Worm (Caenorhabditis elegans) whole organism, late embryonic: ENCODE measurements around the gene gap-1.

ENCODE experiments used
- C38D4.7 ChIP-seq: fragments of 200-800 bp; sonication (Bioruptor generic); optimal IDR thresholded peaks from 2 replicates; lab custom pipeline; 2018; ENCODE audit warnings: mild to moderate bottlenecking, missing genetic modification characterization, moderate library complexity, missing compliant biosample characterization
- F13H6.1 ChIP-seq: sonication (generic microtip); optimal IDR thresholded peaks from 2 replicates; lab custom pipeline; 2016; ENCODE audit warnings: missing genetic modification characterization, missing compliant biosample characterization
- T23F11.4 ChIP-seq: fragments of 200-800 bp; sonication (Bioruptor generic); optimal IDR thresholded peaks from 2 replicates; lab custom pipeline; 2018; ENCODE audit warnings: mild to moderate bottlenecking, missing genetic modification characterization, missing compliant biosample characterization
- Y22D7AL.16 ChIP-seq: sonication (generic microtip); optimal IDR thresholded peaks from 2 replicates; lab custom pipeline; 2016; ENCODE audit warnings: missing genetic modification characterization, missing compliant biosample characterization
- ama-1 ChIP-seq: fragments of 150-350 bp; optimal IDR thresholded peaks from 2 replicates; lab custom pipeline; 2014
- ceh-18 ChIP-seq: sonication (generic microtip); optimal IDR thresholded peaks from 2 replicates; lab custom pipeline; 2016; ENCODE audit warnings: missing genetic modification characterization, missing compliant biosample characterization
- ceh-2 ChIP-seq: sonication (generic microtip); optimal IDR thresholded peaks from 2 replicates; lab custom pipeline; 2016; ENCODE audit warnings: missing genotype, missing genetic modification characterization, missing compliant biosample characterization
- ceh-22 ChIP-seq: sonication (generic microtip); optimal IDR thresholded peaks from 2 replicates; lab custom pipeline; 2017; ENCODE audit warnings: missing biosample characterization, missing genetic modification characterization
- ceh-30 ChIP-seq: fragments of 150-350 bp; optimal IDR thresholded peaks from 2 replicates; lab custom pipeline; 2014; ENCODE audit warnings: missing biosample characterization, missing genetic modification characterization
- ceh-31 ChIP-seq: sonication (generic microtip); optimal IDR thresholded peaks from 2 replicates; lab custom pipeline; 2016; ENCODE audit warnings: missing genetic modification characterization, missing compliant biosample characterization
- ceh-34 ChIP-seq: sonication (generic microtip); optimal IDR thresholded peaks from 2 replicates; lab custom pipeline; 2016; ENCODE audit warnings: mild to moderate bottlenecking, missing genetic modification characterization, missing compliant biosample characterization
- ceh-48 ChIP-seq: sonication (generic microtip); optimal IDR thresholded peaks from 2 replicates; lab custom pipeline; 2016; ENCODE audit warnings: missing genetic modification characterization, inconsistent platforms, missing compliant biosample characterization
- che-1 ChIP-seq: sonication (generic microtip); optimal IDR thresholded peaks from 2 replicates; lab custom pipeline; 2016; ENCODE audit warnings: mild to moderate bottlenecking, missing genetic modification characterization, missing compliant biosample characterization
- dmd-4 ChIP-seq: sonication (generic microtip); optimal IDR thresholded peaks from 2 replicates; lab custom pipeline; 2016; ENCODE audit warnings: borderline replicate concordance, missing genetic modification characterization, missing compliant biosample characterization
- dve-1 ChIP-seq: sonication (generic microtip); optimal IDR thresholded peaks from 2 replicates; lab custom pipeline; 2017; ENCODE audit warnings: antibody characterized with exemption, mild to moderate bottlenecking, missing genetic modification characterization, missing compliant biosample characterization
- elt-2 ChIP-seq: sonication (generic microtip); optimal IDR thresholded peaks from 2 replicates; lab custom pipeline; 2016; ENCODE audit warnings: missing genetic modification reagents, missing genetic modification characterization, missing compliant biosample characterization
- eyg-1 ChIP-seq: sonication (generic microtip); optimal IDR thresholded peaks from 2 replicates; lab custom pipeline; 2016; ENCODE audit warnings: missing genotype, missing genetic modification characterization, missing compliant biosample characterization
- fax-1 ChIP-seq: sonication (generic microtip); optimal IDR thresholded peaks from 2 replicates; lab custom pipeline; 2016; ENCODE audit warnings: missing genotype, missing genetic modification characterization, missing compliant biosample characterization
- fkh-10 ChIP-seq: fragments of 150-350 bp; optimal IDR thresholded peaks from 2 replicates; lab custom pipeline; 2014; ENCODE audit warnings: missing biosample characterization, missing genetic modification reagents, missing genetic modification characterization
- fkh-6 ChIP-seq: sonication (generic microtip); optimal IDR thresholded peaks from 2 replicates; lab custom pipeline; 2016; ENCODE audit warnings: missing genetic modification characterization, missing compliant biosample characterization
- gmeb-2 ChIP-seq: sonication (generic microtip); optimal IDR thresholded peaks from 2 replicates; lab custom pipeline; 2016; ENCODE audit warnings: missing genetic modification characterization, inconsistent platforms, missing compliant biosample characterization
- hlh-15 ChIP-seq: sonication (generic microtip); optimal IDR thresholded peaks from 2 replicates; lab custom pipeline; 2016; ENCODE audit warnings: missing genetic modification characterization, missing compliant biosample characterization
- hlh-30 ChIP-seq: sonication (generic microtip); optimal IDR thresholded peaks from 2 replicates; lab custom pipeline; 2017; ENCODE audit warnings: antibody characterized with exemption, missing genetic modification characterization, missing compliant biosample characterization; ENCODE audit not compliant: insufficient read depth
- hlh-6 ChIP-seq: sonication (generic microtip); optimal IDR thresholded peaks from 2 replicates; lab custom pipeline; 2016; ENCODE audit warnings: missing genotype, missing genetic modification characterization, missing compliant biosample characterization
- lin-11 ChIP-seq: fragments of 200-800 bp; sonication (Bioruptor generic); optimal IDR thresholded peaks from 2 replicates; lab custom pipeline; 2018; ENCODE audit warnings: mild to moderate bottlenecking, missing genetic modification characterization, missing compliant biosample characterization
- madf-2 ChIP-seq: sonication (generic microtip); optimal IDR thresholded peaks from 2 replicates; lab custom pipeline; 2017; ENCODE audit warnings: missing genetic modification characterization, missing compliant biosample characterization
- nfya-1 ChIP-seq: sonication (generic microtip); optimal IDR thresholded peaks from 2 replicates; lab custom pipeline; 2017; ENCODE audit warnings: missing genetic modification characterization, mild to moderate bottlenecking, missing compliant biosample characterization, antibody characterized with exemption, moderate library complexity
- nhr-11 ChIP-seq: fragments of 150-350 bp; optimal IDR thresholded peaks from 2 replicates; lab custom pipeline; 2014; ENCODE audit warnings: missing biosample characterization, missing genetic modification characterization
- nhr-232 ChIP-seq: sonication (generic microtip); optimal IDR thresholded peaks from 2 replicates; lab custom pipeline; 2016; ENCODE audit warnings: missing genetic modification characterization, missing compliant biosample characterization
- odd-2 ChIP-seq: sonication (generic microtip); optimal IDR thresholded peaks from 2 replicates; lab custom pipeline; 2017; ENCODE audit warnings: antibody characterized with exemption, mild to moderate bottlenecking, missing genetic modification characterization, missing compliant biosample characterization
- pax-1 ChIP-seq: fragments of 150-350 bp; optimal IDR thresholded peaks from 2 replicates; lab custom pipeline; 2014; ENCODE audit warnings: missing biosample characterization, missing genetic modification characterization
- pha-2 ChIP-seq: sonication (generic microtip); optimal IDR thresholded peaks from 2 replicates; lab custom pipeline; 2017; ENCODE audit warnings: mild to moderate bottlenecking, missing genetic modification characterization, missing compliant biosample characterization
- pqm-1 ChIP-seq: sonication (generic microtip); optimal IDR thresholded peaks from 2 replicates; lab custom pipeline; 2016; ENCODE audit warnings: missing genetic modification characterization, missing compliant biosample characterization
- ref-2 ChIP-seq: sonication (generic microtip); optimal IDR thresholded peaks from 2 replicates; lab custom pipeline; 2016; ENCODE audit warnings: missing genetic modification characterization, missing compliant biosample characterization
- rnt-1 ChIP-seq: sonication (generic microtip); optimal IDR thresholded peaks from 2 replicates; lab custom pipeline; 2016; ENCODE audit warnings: missing genetic modification characterization, missing compliant biosample characterization
- sdc-2 ChIP-seq: sonication (generic microtip); optimal IDR thresholded peaks from 2 replicates; lab custom pipeline; 2016; ENCODE audit warnings: missing genotype, missing genetic modification characterization, missing compliant biosample characterization
- sox-2 ChIP-seq: fragments of 200-800 bp; sonication (Bioruptor generic); IDR thresholded peaks from 2 replicates; pipeline ENCODE4 v1.3.6; 2022; ENCODE audit warnings: missing genetic modification reagents, missing genetic modification characterization, missing compliant biosample characterization
- sox-4 ChIP-seq: sonication (generic microtip); optimal IDR thresholded peaks from 2 replicates; lab custom pipeline; 2017; ENCODE audit warnings: mild to moderate bottlenecking, missing genetic modification characterization, inconsistent platforms, missing compliant biosample characterization
- syd-9 ChIP-seq: sonication (generic microtip); optimal IDR thresholded peaks from 2 replicates; lab custom pipeline; 2016; ENCODE audit warnings: mild to moderate bottlenecking, missing genetic modification characterization, moderate library complexity, missing compliant biosample characterization
- tbx-2 ChIP-seq: sonication (generic microtip); optimal IDR thresholded peaks from 2 replicates; lab custom pipeline; 2016; ENCODE audit warnings: missing genetic modification characterization, missing compliant biosample characterization
- tbx-7 ChIP-seq: sonication (generic microtip); optimal IDR thresholded peaks from 2 replicates; lab custom pipeline; 2016; ENCODE audit warnings: missing genotype, missing genetic modification characterization, missing compliant biosample characterization
- ttx-3 ChIP-seq: sonication (generic microtip); optimal IDR thresholded peaks from 2 replicates; lab custom pipeline; 2016; ENCODE audit warnings: missing genetic modification reagents, missing genetic modification characterization, missing compliant biosample characterization
- unc-3 ChIP-seq, 2 experiments: fragments of 200-800 bp in 1 of 2; sonication (Bioruptor generic) in 1 of 2; sonication (generic microtip) in 1 of 2; conservative IDR thresholded peaks in 1 of 2; optimal IDR thresholded peaks in 1 of 2; 2 replicates each; pipeline versions ENCODE4 v1.3.6 to Lab custom; 2016 to 2022; ENCODE audit warnings: missing compliant biosample characterization in 2 of 2, missing genetic modification characterization in 2 of 2, missing genetic modification reagents in 1 of 2
- unc-42 ChIP-seq: sonication (generic microtip); optimal IDR thresholded peaks from 2 replicates; lab custom pipeline; 2016; ENCODE audit warnings: missing genotype, missing genetic modification characterization, missing compliant biosample characterization
- unc-55 ChIP-seq: sonication (generic microtip); optimal IDR thresholded peaks from 2 replicates; lab custom pipeline; 2017; ENCODE audit warnings: missing biosample characterization, missing genetic modification reagents, missing genetic modification characterization
- unc-86 ChIP-seq: sonication (generic microtip); optimal IDR thresholded peaks from 2 replicates; lab custom pipeline; 2016; ENCODE audit warnings: missing genetic modification characterization, missing compliant biosample characterization
- zip-5 ChIP-seq: sonication (generic microtip); optimal IDR thresholded peaks from 2 replicates; lab custom pipeline; 2016; ENCODE audit warnings: missing genetic modification characterization, missing compliant biosample characterization
- ztf-16 ChIP-seq: sonication (generic microtip); optimal IDR thresholded peaks from 2 replicates; lab custom pipeline; 2017; ENCODE audit warnings: missing genetic modification characterization, missing compliant biosample characterization

gap-1 gene

ce11 chrX:2220850-2221249, 28.5 kb downstream of the gap-1 start, which contains the start of gene hex-1:
TSS of gene hex-1 (plus strand) at chrX:2221150.
- TF ChIP-seq T23F11.4 (GFP tag; lab: Kevin White, UChicago) (no peak), hlh-6 (no peak), zip-5 (tag; lab: Kevin White, UChicago) (no peak), ceh-2 (tag; lab: Kevin White, UChicago) (no peak), ceh-31 (tag; lab: Kevin White, UChicago) (no peak), che-1 (tag; lab: Kevin White, UChicago) (no peak), ama-1 (lab: Kevin White, UChicago) (no peak), elt-2 (tag; lab: Kevin White, UChicago) (no peak), unc-3 (GFP tag; conservative IDR thresholded peaks at IDR 0.05; lab: Robert Waterston, UW) (no peak), unc-3 (tag; optimal IDR thresholded peaks at IDR 0.05; lab: Kevin White, UChicago) (no peak), F13H6.1 (tag; lab: Kevin White, UChicago) (no peak), ceh-34 (no peak), ref-2 (tag; lab: Kevin White, UChicago) (no peak), pha-2 (tag; lab: Kevin White, UChicago) (no peak), Y22D7AL.16 (tag; lab: Kevin White, UChicago) (no peak), ttx-3 (no peak), unc-55 (GFP tag; lab: Kevin White, UChicago) (no peak), hlh-15 (tag; lab: Kevin White, UChicago) (no peak)
- TF ChIP-seq, all 69 proteins: peak for 0

- TF ChIP-seq elt-2 (tag; lab: Kevin White, UChicago) (peak; percentile 73), ama-1 (lab: Kevin White, UChicago) (no peak), pax-1 (no peak), dmd-4 (tag; lab: Kevin White, UChicago) (peak; percentile 58), ref-2 (tag; lab: Kevin White, UChicago) (peak; percentile 52), T23F11.4 (GFP tag; lab: Kevin White, UChicago) (peak; percentile 59), ceh-22 (tag; lab: Kevin White, UChicago) (no peak), pha-2 (tag; lab: Kevin White, UChicago) (peak; percentile 75), nhr-11 (tag; lab: Kevin White, UChicago) (no peak), ztf-16 (peak; percentile 59), che-1 (tag; lab: Kevin White, UChicago) (peak; percentile 78), sox-2 (peak; percentile 63), tbx-2 (tag; lab: Kevin White, UChicago) (peak; percentile 73), rnt-1 (tag; lab: Kevin White, UChicago) (peak; percentile 50), fkh-10 (GFP tag; lab: Kevin White, UChicago) (no peak), lin-11 (tag; lab: Kevin White, UChicago) (peak; percentile 68), syd-9 (tag; lab: Kevin White, UChicago) (peak; percentile 78), dve-1 (tag; lab: Kevin White, UChicago) (peak; percentile 75), tbx-7 (peak; percentile 36), fax-1 (peak; percentile 79), unc-3 (GFP tag; conservative IDR thresholded peaks at IDR 0.05; lab: Robert Waterston, UW) (peak; percentile 76), unc-3 (tag; optimal IDR thresholded peaks at IDR 0.05; lab: Kevin White, UChicago) (peak; percentile 66), hlh-30 (tag; lab: Kevin White, UChicago) (peak; percentile 88), ceh-30 (peak; percentile 18), ceh-2 (tag; lab: Kevin White, UChicago) (peak; percentile 60), nfya-1 (tag; lab: Kevin White, UChicago) (peak; percentile 62), unc-42 (tag; lab: Kevin White, UChicago) (peak; percentile 54), gmeb-2 (peak; percentile 72), eyg-1 (tag; lab: Kevin White, UChicago) (no peak), ceh-48 (tag; lab: Kevin White, UChicago) (peak; percentile 69), odd-2 (tag; lab: Kevin White, UChicago) (peak; percentile 52), ttx-3 (peak; percentile 67), fkh-6 (tag; lab: Kevin White, UChicago) (peak; percentile 73), unc-86 (tag; lab: Kevin White, UChicago) (no peak), hlh-15 (tag; lab: Kevin White, UChicago) (peak; percentile 22), sdc-2 (tag; lab: Kevin White, UChicago) (peak; percentile 82), madf-2 (tag; lab: Kevin White, UChicago) (peak; percentile 53), pqm-1 (tag; lab: Kevin White, UChicago) (no peak), sox-4 (tag; lab: Kevin White, UChicago) (peak; percentile 79), C38D4.7 (peak; percentile 81), zip-5 (tag; lab: Kevin White, UChicago) (peak; percentile 57), ceh-18 (tag; lab: Kevin White, UChicago) (peak; percentile 75), Y22D7AL.16 (tag; lab: Kevin White, UChicago) (peak; percentile 71), nhr-232 (peak; percentile 65)
Measured at ce11 chrX:2226875-2227355, 34.6 kb downstream of the gap-1 start.
